Fruit fly (Drosophila melanogaster) whole organism, pupa: ENCODE data around the gene CG13895.

Experiments
- CG17806 ChIP-seq: fragments of 200-800 bp; sonication (Bioruptor generic); optimal IDR thresholded peaks from 2 replicates; lab custom pipeline; 2018; ENCODE audit warnings: missing biosample characterization, mild to moderate bottlenecking, missing genetic modification characterization, moderate library complexity
- CG32121 ChIP-seq: fragments of 200-800 bp; sonication (Bioruptor generic); IDR thresholded peaks from 2 replicates; pipeline ENCODE4 v1.3.6; 2022; ENCODE audit warnings: missing biosample characterization, missing genetic modification characterization
- CG8159 ChIP-seq: fragments of 200-800 bp; sonication (Bioruptor generic); optimal IDR thresholded peaks from 3 replicates; lab custom pipeline; 2018; ENCODE audit warnings: missing biosample characterization, mild to moderate bottlenecking, missing genetic modification characterization, moderate library complexity
- EcR ChIP-seq: fragments of 200-800 bp; sonication (Bioruptor generic); optimal IDR thresholded peaks from 3 replicates; lab custom pipeline; 2019; ENCODE audit warnings: missing biosample characterization, missing genetic modification characterization, mild to moderate bottlenecking, moderate library complexity, missing genetic modification reagents
- Pif1B ChIP-seq: fragments of 200-800 bp; sonication (Bioruptor generic); optimal IDR thresholded peaks from 3 replicates; lab custom pipeline; 2016; ENCODE audit warnings: missing biosample characterization, missing genetic modification characterization
- Snoo ChIP-seq: fragments of 200-800 bp; sonication (Bioruptor generic); optimal IDR thresholded peaks from 3 replicates; lab custom pipeline; 2017; ENCODE audit warnings: missing biosample characterization, mild to moderate bottlenecking, missing genetic modification characterization, inconsistent platforms
- gl ChIP-seq: fragments of 200-800 bp; sonication (Bioruptor generic); optimal IDR thresholded peaks from 2 replicates; lab custom pipeline; 2018; ENCODE audit warnings: missing biosample characterization, mild to moderate bottlenecking, missing genetic modification characterization

- TF ChIP-seq CG8159 (no peak), Pif1B (GFP tag; lab: Kevin White, UChicago) (no peak), gl (peak; percentile 42), CG17806 (no peak), CG32121 (GFP tag; lab: Robert Waterston, UW) (peak; percentile 35; the same call in 1 of the 2 replicates), Snoo (tag; lab: Kevin White, UChicago) (no peak), EcR (GFP tag; lab: Kevin White, UChicago) (no peak)
Measured at dm6 chr3L:748329-749198, 40.6 kb upstream of the CG13895 start.
